Worm (Caenorhabditis elegans): Measurements from ENCODE around the gene T23B7.2.
"Not testable (repeated sequence)": the region's sequence is repeated elsewhere in the genome, so short reads cannot be mapped to it uniquely, and the experiment has no call there.

DNA sequence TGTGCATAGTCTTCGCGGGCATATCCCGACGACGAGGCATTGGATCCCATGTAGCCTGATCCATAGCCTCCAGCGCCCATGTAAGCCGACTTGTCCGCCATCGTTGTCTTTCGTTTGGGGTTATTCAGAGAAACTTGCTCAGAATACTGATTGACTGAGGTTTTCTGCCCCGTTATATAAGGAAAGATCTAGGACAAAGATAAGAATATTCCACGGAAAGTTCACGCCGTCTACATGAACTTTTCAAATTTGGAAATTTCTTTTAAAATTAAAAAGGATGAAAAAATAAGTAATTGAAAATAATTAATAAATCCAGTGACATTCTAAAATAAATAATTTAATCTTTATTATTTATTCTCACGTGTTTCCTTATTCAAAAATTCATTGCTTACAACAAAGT is 18.2 kb upstream of the T23B7.2 start, which contains the start of the genes nspd-5 and F11G11.4:
- not testable (repeated sequence) for TF ChIP-seq fkh-10 (GFP tag; optimal IDR thresholded peaks at IDR 0.05); lin-15B (tag; optimal IDR thresholded peaks at IDR 0.05); hif-1 (tag; optimal IDR thresholded peaks at IDR 0.05); daf-8 (GFP tag; IDR thresholded peaks at IDR 0.05); nhr-25 (tag; optimal IDR thresholded peaks at IDR 0.05; ENCODE audit: borderline replicate concordance, insufficient read depth); ama-1 (optimal IDR thresholded peaks at IDR 0.05)
